Fruit fly (Drosophila melanogaster) whole organism, prepupa: ENCODE data around the gene CG43658.

ENCODE experiments used
- CG10631 ChIP-seq: fragments of 200-800 bp; sonication (Bioruptor generic); optimal IDR thresholded peaks from 2 replicates; lab custom pipeline; 2016; ENCODE audit warnings: missing biosample characterization, missing genetic modification characterization
- CG10669 ChIP-seq: fragments of 200-800 bp; sonication (Bioruptor generic); optimal IDR thresholded peaks from 3 replicates; lab custom pipeline; 2018; ENCODE audit warnings: missing biosample characterization, mild to moderate bottlenecking, missing genetic modification characterization, moderate library complexity
- CG11762 ChIP-seq: fragments of 200-800 bp; sonication (Bioruptor generic); optimal IDR thresholded peaks from 3 replicates; lab custom pipeline; 2016; ENCODE audit warnings: missing biosample characterization, missing genetic modification characterization; ENCODE audit not compliant: insufficient read depth
- CG11902 ChIP-seq: fragments of 200-800 bp; sonication (Bioruptor generic); optimal IDR thresholded peaks from 3 replicates; lab custom pipeline; 2016; ENCODE audit warnings: missing biosample characterization, missing genetic modification characterization
- CG1621 ChIP-seq: fragments of 200-800 bp; sonication (Bioruptor generic); optimal IDR thresholded peaks from 3 replicates; lab custom pipeline; 2018; ENCODE audit warnings: missing biosample characterization, mild to moderate bottlenecking, missing genetic modification characterization
- CG16779 ChIP-seq: fragments of 200-800 bp; sonication (Bioruptor generic); optimal IDR thresholded peaks from 3 replicates; lab custom pipeline; 2017; ENCODE audit warnings: missing biosample characterization, mild to moderate bottlenecking, missing genetic modification characterization
- CG3032 ChIP-seq: fragments of 200-800 bp; optimal IDR thresholded peaks from 2 replicates; lab custom pipeline; 2019; ENCODE audit warnings: missing biosample characterization, mild to moderate bottlenecking, missing genetic modification characterization, moderate library complexity
- CG31627 ChIP-seq: fragments of 200-800 bp; sonication (Bioruptor generic); optimal IDR thresholded peaks from 3 replicates; lab custom pipeline; 2016; ENCODE audit warnings: missing biosample characterization, missing genetic modification characterization
- CG32006 ChIP-seq: fragments of 200-800 bp; sonication (Bioruptor generic); optimal IDR thresholded peaks from 3 replicates; lab custom pipeline; 2017; ENCODE audit warnings: missing biosample characterization, mild to moderate bottlenecking, missing genetic modification characterization
- CG34406 ChIP-seq: fragments of 200-800 bp; sonication (Bioruptor generic); optimal IDR thresholded peaks from 3 replicates; lab custom pipeline; 2016; ENCODE audit warnings: missing biosample characterization, missing genetic modification characterization
- CG3919 ChIP-seq: fragments of 200-800 bp; sonication (Bioruptor generic); optimal IDR thresholded peaks from 3 replicates; lab custom pipeline; 2016; ENCODE audit warnings: missing biosample characterization, missing genetic modification characterization
- CG4318 ChIP-seq: fragments of 200-800 bp; sonication (Bioruptor generic); optimal IDR thresholded peaks from 3 replicates; lab custom pipeline; 2017; ENCODE audit warnings: missing biosample characterization, mild to moderate bottlenecking, missing genetic modification characterization
- CG6163 ChIP-seq: fragments of 200-800 bp; sonication (Bioruptor generic); IDR thresholded peaks from 3 replicates; pipeline ENCODE4 v1.3.6; 2022; ENCODE audit warnings: missing biosample characterization, missing genetic modification characterization
- CG6276 ChIP-seq: fragments of 200-800 bp; sonication (Bioruptor generic); optimal IDR thresholded peaks from 2 replicates; lab custom pipeline; 2017; ENCODE audit warnings: missing biosample characterization, mild to moderate bottlenecking, missing genetic modification characterization
- CG6792 ChIP-seq: fragments of 200-800 bp; sonication (Bioruptor generic); optimal IDR thresholded peaks from 3 replicates; lab custom pipeline; 2016; ENCODE audit warnings: missing biosample characterization, missing genetic modification characterization
- CG6808 ChIP-seq: fragments of 200-800 bp; sonication (Bioruptor generic); optimal IDR thresholded peaks from 3 replicates; lab custom pipeline; 2017; ENCODE audit warnings: missing biosample characterization, missing genetic modification characterization, mild to moderate bottlenecking, moderate library complexity, missing genetic modification reagents
- CG8119 ChIP-seq: fragments of 200-800 bp; sonication (Bioruptor generic); IDR thresholded peaks from 3 replicates; pipeline ENCODE4 v1.3.6; 2022; ENCODE audit warnings: missing biosample characterization, missing genetic modification characterization
- CG8319 ChIP-seq: fragments of 200-800 bp; sonication (Bioruptor generic); optimal IDR thresholded peaks from 3 replicates; lab custom pipeline; 2016; ENCODE audit warnings: missing biosample characterization, missing genetic modification characterization
- CG8632 ChIP-seq: fragments of 200-800 bp; sonication (Bioruptor generic); optimal IDR thresholded peaks from 3 replicates; lab custom pipeline; 2016; ENCODE audit warnings: missing biosample characterization, missing genetic modification characterization
- CG9139 ChIP-seq: fragments of 200-800 bp; sonication (Bioruptor generic); optimal IDR thresholded peaks from 3 replicates; lab custom pipeline; 2017; ENCODE audit warnings: missing biosample characterization, mild to moderate bottlenecking, missing genetic modification characterization
- Eip75B ChIP-seq: fragments of 200-800 bp; sonication (Bioruptor generic); optimal IDR thresholded peaks from 3 replicates; lab custom pipeline; 2016; ENCODE audit warnings: missing biosample characterization, missing genetic modification characterization
- Eip78C ChIP-seq: fragments of 200-800 bp; sonication (Bioruptor generic); peaks from one replicate; lab custom pipeline; 2016; ENCODE audit warnings: missing biosample characterization, missing genetic modification characterization
- Eip93F ChIP-seq: fragments of 200-800 bp; sonication (Bioruptor generic); optimal IDR thresholded peaks from 2 replicates; lab custom pipeline; 2016; ENCODE audit warnings: missing biosample characterization, mild to moderate bottlenecking, missing genetic modification characterization
- Ets96B ChIP-seq: fragments of 200-800 bp; optimal IDR thresholded peaks from 2 replicates; lab custom pipeline; 2019; ENCODE audit warnings: missing biosample characterization, mild to moderate bottlenecking, missing genetic modification characterization, moderate library complexity
- Hr39 ChIP-seq: fragments of 200-800 bp; sonication (Bioruptor generic); optimal IDR thresholded peaks from 2 replicates; lab custom pipeline; 2016; ENCODE audit warnings: missing biosample characterization, missing genetic modification characterization
- Hr4 ChIP-seq: fragments of 200-800 bp; sonication (Bioruptor generic); optimal IDR thresholded peaks from 3 replicates; lab custom pipeline; 2016; ENCODE audit warnings: missing biosample characterization, missing genetic modification characterization
- Lpt ChIP-seq: fragments of 200-800 bp; sonication (Bioruptor generic); optimal IDR thresholded peaks from 3 replicates; lab custom pipeline; 2016; ENCODE audit warnings: missing biosample characterization, missing genetic modification characterization
- Met ChIP-seq: fragments of 200-800 bp; sonication (Bioruptor generic); optimal IDR thresholded peaks from 3 replicates; lab custom pipeline; 2016; ENCODE audit warnings: missing biosample characterization, missing genetic modification characterization
- OdsH ChIP-seq: fragments of 200-800 bp; sonication (Bioruptor generic); optimal IDR thresholded peaks from 3 replicates; lab custom pipeline; 2016; ENCODE audit warnings: missing biosample characterization, missing genetic modification characterization
- Smox ChIP-seq: fragments of 200-800 bp; sonication (Bioruptor generic); optimal IDR thresholded peaks from 3 replicates; lab custom pipeline; 2016; ENCODE audit warnings: missing biosample characterization, missing genetic modification characterization
- Sox15 ChIP-seq: fragments of 200-800 bp; sonication (Bioruptor generic); optimal IDR thresholded peaks from 3 replicates; lab custom pipeline; 2016; ENCODE audit warnings: missing biosample characterization, missing genetic modification characterization
- achi ChIP-seq: fragments of 200-800 bp; sonication (Bioruptor generic); optimal IDR thresholded peaks from 3 replicates; lab custom pipeline; 2016; ENCODE audit warnings: missing biosample characterization, missing genetic modification characterization
- acj6 ChIP-seq: fragments of 200-800 bp; sonication (Bioruptor generic); optimal IDR thresholded peaks from 3 replicates; lab custom pipeline; 2016; ENCODE audit warnings: missing biosample characterization, missing genetic modification characterization
- cyc ChIP-seq: fragments of 200-800 bp; sonication (Bioruptor generic); optimal IDR thresholded peaks from 3 replicates; lab custom pipeline; 2016; ENCODE audit warnings: missing biosample characterization, missing genetic modification characterization
- dac ChIP-seq: fragments of 200-800 bp; sonication (Bioruptor generic); optimal IDR thresholded peaks from 2 replicates; lab custom pipeline; 2017; ENCODE audit warnings: missing biosample characterization, mild to moderate bottlenecking, missing genetic modification characterization
- dsx ChIP-seq: fragments of 200-800 bp; optimal IDR thresholded peaks from 3 replicates; lab custom pipeline; 2019; ENCODE audit warnings: missing biosample characterization, mild to moderate bottlenecking, missing genetic modification characterization, moderate library complexity; ENCODE audit not compliant: poor library complexity, severe bottlenecking
- eg ChIP-seq: fragments of 200-800 bp; sonication (Bioruptor generic); IDR thresholded peaks from 3 replicates; pipeline ENCODE4 v1.3.6; 2022; ENCODE audit warnings: missing biosample characterization, missing genetic modification characterization
- esn ChIP-seq: fragments of 200-800 bp; sonication (Bioruptor generic); optimal IDR thresholded peaks from 2 replicates; lab custom pipeline; 2016; ENCODE audit warnings: missing biosample characterization, mild to moderate bottlenecking, missing genetic modification characterization, moderate library complexity
- fd85E ChIP-seq: fragments of 200-800 bp; sonication (Bioruptor generic); optimal IDR thresholded peaks from 3 replicates; lab custom pipeline; 2016; ENCODE audit warnings: missing biosample characterization, missing genetic modification characterization
- fkh ChIP-seq: fragments of 200-800 bp; sonication (Bioruptor generic); optimal IDR thresholded peaks from 3 replicates; lab custom pipeline; 2017; ENCODE audit warnings: missing biosample characterization, mild to moderate bottlenecking, missing genetic modification characterization, moderate library complexity
- net ChIP-seq: fragments of 200-800 bp; sonication (Bioruptor generic); optimal IDR thresholded peaks from 3 replicates; lab custom pipeline; 2016; ENCODE audit warnings: missing biosample characterization, missing genetic modification characterization
- pdm3 ChIP-seq: fragments of 200-800 bp; sonication (Bioruptor generic); optimal IDR thresholded peaks from 3 replicates; lab custom pipeline; 2016; ENCODE audit warnings: missing biosample characterization, missing genetic modification characterization
- salr ChIP-seq, 2 experiments: fragments of 200-800 bp; sonication (Bioruptor generic); optimal IDR thresholded peaks; 3 replicates each; lab custom pipeline; 2016 to 2018; ENCODE audit warnings: missing biosample characterization in 2 of 2, missing genetic modification characterization in 2 of 2, mild to moderate bottlenecking in 1 of 2
- spab ChIP-seq: fragments of 200-800 bp; sonication (Bioruptor generic); optimal IDR thresholded peaks from 2 replicates; lab custom pipeline; 2017; ENCODE audit warnings: missing biosample characterization, mild to moderate bottlenecking, missing genetic modification characterization, missing genetic modification reagents
- ss ChIP-seq, 2 experiments: fragments of 200-800 bp; sonication (Bioruptor generic); optimal IDR thresholded peaks; 2 replicates in 1 of 2; 3 replicates in 1 of 2; lab custom pipeline; 2017 to 2018; ENCODE audit warnings: mild to moderate bottlenecking in 2 of 2, missing biosample characterization in 2 of 2, missing genetic modification characterization in 2 of 2, moderate library complexity in 1 of 2
- svp ChIP-seq: fragments of 200-800 bp; sonication (Bioruptor generic); peaks from one replicate; lab custom pipeline; 2016; ENCODE audit warnings: missing biosample characterization, missing genetic modification characterization
- topi ChIP-seq: fragments of 200-800 bp; sonication (Bioruptor generic); optimal IDR thresholded peaks from 3 replicates; lab custom pipeline; 2016; ENCODE audit warnings: missing biosample characterization, missing genetic modification characterization
- vri ChIP-seq: fragments of 200-800 bp; sonication (Bioruptor generic); optimal IDR thresholded peaks from 3 replicates; lab custom pipeline; 2016; ENCODE audit warnings: missing biosample characterization, mild to moderate bottlenecking, missing genetic modification characterization

CG43658 gene

dm6 chrX:17524426-17524825 is 36.6 kb downstream of the CG43658 start (continued):
- TF ChIP-seq CG10631 (peak; percentile 22), CG6808 (GFP tag; lab: Kevin White, UChicago) (no peak), CG11762 (GFP tag; lab: Kevin White, UChicago) (no peak), achi (GFP tag; lab: Kevin White, UChicago) (no peak), CG11902 (GFP tag; lab: Kevin White, UChicago) (no peak)

- TF ChIP-seq fd85E (GFP tag; lab: Kevin White, UChicago) (no peak), esn (GFP tag; lab: Kevin White, UChicago) (peak; percentile 10), CG10669 (GFP tag; lab: Kevin White, UChicago) (peak; percentile 53), CG16779 (tag; lab: Kevin White, UChicago) (no peak), Hr4 (peak; percentile 26), Ets96B (tag; lab: Kevin White, UChicago) (peak; percentile 50), Met (GFP tag; lab: Kevin White, UChicago) (peak; percentile 2), ss (GFP tag; optimal IDR thresholded peaks at IDR 0.05; lab: Kevin White, UChicago) (peak in 1 of 2 experiments; percentile 29), topi (GFP tag; lab: Kevin White, UChicago) (no peak), Eip75B (peak; percentile 12), CG3032 (tag; lab: Kevin White, UChicago) (peak; percentile 42), Eip78C (GFP tag; lab: Kevin White, UChicago) (peak; percentile 78), vri (GFP tag; lab: Kevin White, UChicago) (no peak), CG8119 (GFP tag; lab: Robert Waterston, UW) (0 out of 3 replicates have a peak, but pooled peaks have one; percentile 21), spab (GFP tag; lab: Kevin White, UChicago) (peak; percentile 23), CG4318 (GFP tag; lab: Kevin White, UChicago) (no peak), CG32006 (GFP tag; lab: Kevin White, UChicago) (peak; percentile 40), net (GFP tag; lab: Kevin White, UChicago) (peak; percentile 22), CG6792 (GFP tag; lab: Kevin White, UChicago) (peak; percentile 2), OdsH (peak; percentile 4), pdm3 (GFP tag; lab: Kevin White, UChicago) (peak; percentile 47), salr (GFP tag; optimal IDR thresholded peaks at IDR 0.05; lab: Kevin White, UChicago) (peak in 1 of 2 experiments; percentile 2), Hr39 (GFP tag; lab: Kevin White, UChicago) (no peak), Eip93F (no peak), CG10631 (peak; percentile 14), dsx (GFP tag; lab: Kevin White, UChicago) (peak; percentile 27), CG6808 (GFP tag; lab: Kevin White, UChicago) (peak; percentile 19)
Observed at dm6 chrX:17523559-17523958, 37.4 kb downstream of the CG43658 start.

dm6 chrX:17522576-17522975 is 38.4 kb downstream of the CG43658 start:
- peak; percentile 47 for TF ChIP-seq Eip78C (GFP tag; lab: Kevin White, UChicago)
- TF ChIP-seq acj6 (GFP tag; lab: Kevin White, UChicago), result no peak
- TF ChIP-seq ss (GFP tag; optimal IDR thresholded peaks at IDR 0.05; lab: Kevin White, UChicago), result peak; percentile 49 to 76
- TF ChIP-seq Eip93F, result no peak
- peak; percentile 42; the same call in 1 of the 3 replicates for TF ChIP-seq CG6163
- no peak for TF ChIP-seq cyc
- no peak for TF ChIP-seq dac (GFP tag; lab: Kevin White, UChicago)
- no peak for TF ChIP-seq CG31627 (GFP tag; lab: Kevin White, UChicago)
- no peak for TF ChIP-seq CG8319 (GFP tag; lab: Kevin White, UChicago)
- no peak for TF ChIP-seq CG8632 (GFP tag; lab: Kevin White, UChicago)
- no peak for TF ChIP-seq CG1621 (tag; lab: Kevin White, UChicago)
- no peak for TF ChIP-seq Smox (GFP tag; lab: Kevin White, UChicago)
- TF ChIP-seq achi (GFP tag; lab: Kevin White, UChicago), result no peak
- TF ChIP-seq fkh (GFP tag; lab: Kevin White, UChicago), result no peak
- no peak for TF ChIP-seq eg (GFP tag; lab: Robert Waterston, UW)
- TF ChIP-seq CG10669 (GFP tag; lab: Kevin White, UChicago), result no peak
- peak; percentile 18 for TF ChIP-seq spab (GFP tag; lab: Kevin White, UChicago)
- TF ChIP-seq CG11902 (GFP tag; lab: Kevin White, UChicago), result no peak
- no peak for TF ChIP-seq Sox15 (GFP tag; lab: Kevin White, UChicago)
- TF ChIP-seq Hr4, result no peak
- TF ChIP-seq CG6276 (GFP tag; lab: Kevin White, UChicago), result no peak
- TF ChIP-seq CG3919 (GFP tag; lab: Kevin White, UChicago), result no peak
- TF ChIP-seq CG9139 (GFP tag; lab: Kevin White, UChicago), result peak; percentile 34
- TF ChIP-seq CG34406 (GFP tag; lab: Kevin White, UChicago), result no peak
- no peak for TF ChIP-seq Lpt (GFP tag; lab: Kevin White, UChicago)
- TF ChIP-seq svp, result no peak
- TF ChIP-seq dsx (GFP tag; lab: Kevin White, UChicago), result peak; percentile 21
